Worm (Caenorhabditis elegans) whole organism, young adult: ENCODE data around the gene str-175.

Source experiments
- C06A6.2 ChIP-seq: fragments of 200-800 bp; sonication (Bioruptor generic); conservative IDR thresholded peaks from 2 replicates; pipeline ENCODE4 v1.3.6; 2022; ENCODE audit warnings: missing genetic modification characterization, missing compliant biosample characterization
- ama-1 ChIP-seq, 3 experiments: fragments of 150-350 bp in 1 of 3; sonication (generic microtip) in 2 of 3; optimal IDR thresholded peaks; 2 replicates each; lab custom pipeline; 2014 to 2018; ENCODE audit warnings: missing biosample characterization in 2 of 3, missing genetic modification characterization in 2 of 3, missing genetic modification reagents in 2 of 3
- bed-1 ChIP-seq: fragments of 200-800 bp; sonication (Bioruptor generic); IDR thresholded peaks from 2 replicates; pipeline ENCODE4 v1.3.6; 2022; ENCODE audit warnings: missing genetic modification reagents, missing genetic modification characterization, missing compliant biosample characterization
- lin-40 ChIP-seq: sonication (generic microtip); optimal IDR thresholded peaks from 2 replicates; lab custom pipeline; 2016; ENCODE audit warnings: missing genetic modification characterization, mild to moderate bottlenecking, missing compliant biosample characterization, missing genotype, missing genetic modification reagents
- nhr-90 ChIP-seq: sonication (generic microtip); optimal IDR thresholded peaks from 2 replicates; lab custom pipeline; 2016; ENCODE audit warnings: missing genotype, mild to moderate bottlenecking, missing genetic modification characterization, missing compliant biosample characterization
- snpc-1.3 ChIP-seq: sonication (generic microtip); optimal IDR thresholded peaks from 2 replicates; lab custom pipeline; 2017; ENCODE audit warnings: missing genetic modification characterization, mild to moderate bottlenecking, missing compliant biosample characterization, antibody characterized with exemption, moderate library complexity, missing genotype, missing genetic modification reagents; ENCODE audit not compliant: insufficient read depth
- unc-130 ChIP-seq: sonication (generic microtip); optimal IDR thresholded peaks from 2 replicates; lab custom pipeline; 2016; ENCODE audit warnings: missing genetic modification reagents, missing genetic modification characterization, missing compliant biosample characterization

- TF ChIP-seq lin-40 (tag; lab: Kevin White, UChicago) = no peak
- no peak for TF ChIP-seq snpc-1.3
- no peak for TF ChIP-seq C06A6.2 (GFP tag; lab: Robert Waterston, UW)
- TF ChIP-seq ama-1 (optimal IDR thresholded peaks at IDR 0.05; lab: Kevin White, UChicago) = no peak
- no peak for TF ChIP-seq ama-1 (GFP tag; optimal IDR thresholded peaks at IDR 0.05; lab: Kevin White, UChicago)
- no peak for TF ChIP-seq nhr-90 (tag; lab: Kevin White, UChicago)
- TF ChIP-seq unc-130 (GFP tag; lab: Kevin White, UChicago) = no peak
- TF ChIP-seq bed-1 = no peak
These were observed 45.2 kb upstream of the str-175 start, which contains the start of gene str-155 for ce11 chrIV:4915689-4916088.
